Worm (Caenorhabditis elegans) whole organism, early embryonic: ENCODE data around the gene cla-1.

Experiments
- B0310.2 ChIP-seq: sonication (generic microtip); optimal IDR thresholded peaks from 2 replicates; lab custom pipeline; 2016; ENCODE audit warnings: mild to moderate bottlenecking, missing genetic modification characterization, missing compliant biosample characterization
- F13C5.2 ChIP-seq: sonication (generic microtip); optimal IDR thresholded peaks from 2 replicates; lab custom pipeline; 2017; ENCODE audit warnings: mild to moderate bottlenecking, missing genetic modification characterization, inconsistent platforms, missing compliant biosample characterization
- aly-1 ChIP-seq: sonication (generic microtip); optimal IDR thresholded peaks from 2 replicates; lab custom pipeline; 2016; ENCODE audit warnings: missing genetic modification characterization, missing compliant biosample characterization
- ceh-13 ChIP-seq: fragments of 200-800 bp; sonication (Bioruptor generic); optimal IDR thresholded peaks from 2 replicates; lab custom pipeline; 2018; ENCODE audit warnings: mild to moderate bottlenecking, missing genetic modification characterization, missing compliant biosample characterization
- ceh-36 ChIP-seq: sonication (generic microtip); optimal IDR thresholded peaks from 2 replicates; lab custom pipeline; 2016; ENCODE audit warnings: missing genetic modification characterization, inconsistent platforms, missing compliant biosample characterization
- ets-7 ChIP-seq: sonication (generic microtip); optimal IDR thresholded peaks from 2 replicates; lab custom pipeline; 2016; ENCODE audit warnings: missing genotype, missing genetic modification characterization, missing compliant biosample characterization
- hmbx-1 ChIP-seq: sonication (generic microtip); optimal IDR thresholded peaks from 2 replicates; lab custom pipeline; 2016; ENCODE audit warnings: mild to moderate bottlenecking, missing genetic modification characterization, missing compliant biosample characterization
- hmg-4 ChIP-seq: fragments of 200-800 bp; sonication (Bioruptor generic); optimal IDR thresholded peaks from 2 replicates; lab custom pipeline; 2018; ENCODE audit warnings: mild to moderate bottlenecking, missing genetic modification characterization, missing compliant biosample characterization
- hnd-1 ChIP-seq: sonication (generic microtip); optimal IDR thresholded peaks from 2 replicates; lab custom pipeline; 2016; ENCODE audit warnings: missing genetic modification characterization, missing compliant biosample characterization
- pes-1 ChIP-seq: fragments of 200-800 bp; sonication (Bioruptor generic); IDR thresholded peaks from 2 replicates; pipeline ENCODE4 v1.3.6; 2022; ENCODE audit warnings: missing genetic modification reagents, missing genetic modification characterization, missing compliant biosample characterization
- scrt-1 ChIP-seq: fragments of 200-800 bp; sonication (Bioruptor generic); IDR thresholded peaks from 2 replicates; pipeline ENCODE4 v1.3.6; 2022; ENCODE audit warnings: missing genetic modification characterization, missing compliant biosample characterization
- sea-1 ChIP-seq: fragments of 200-800 bp; sonication (Bioruptor generic); conservative IDR thresholded peaks from 2 replicates; pipeline ENCODE4 v1.3.6; 2022; ENCODE audit warnings: missing genetic modification characterization, missing compliant biosample characterization
- tbx-11 ChIP-seq: fragments of 200-800 bp; sonication (Bioruptor generic); IDR thresholded peaks from 2 replicates; pipeline ENCODE4 v1.3.6; 2022; ENCODE audit warnings: missing genetic modification characterization, missing compliant biosample characterization
- tbx-37 ChIP-seq: fragments of 200-800 bp; sonication (Bioruptor generic); conservative IDR thresholded peaks from 2 replicates; pipeline ENCODE4 v1.3.6; 2022; ENCODE audit warnings: missing genetic modification reagents, missing genetic modification characterization, missing compliant biosample characterization

Gene cla-1

ce11 chrIV:7663006-7663405, 74.3 kb downstream of the cla-1 start:
- TF ChIP-seq aly-1 = no peak
- no peak for TF ChIP-seq hnd-1
- TF ChIP-seq hmg-4 (GFP tag; lab: Kevin White, UChicago) = no peak

ce11 chrIV:7672872-7673271, 84.1 kb downstream of the cla-1 start, which contains the start of gene C08G9.2:
Gene C08G9.2 (minus strand): TSS chrIV:7672972.
- TF ChIP-seq hnd-1 (no peak), tbx-37 (no peak), ets-7 (tag; lab: Kevin White, UChicago) (no peak), hmg-4 (GFP tag; lab: Kevin White, UChicago) (no peak), sea-1 (no peak), pes-1 (no peak), F13C5.2 (tag; lab: Kevin White, UChicago) (no peak), ceh-36 (tag; lab: Kevin White, UChicago) (no peak), scrt-1 (GFP tag; lab: Robert Waterston, UW) (no peak), aly-1 (no peak), tbx-11 (GFP tag; lab: Robert Waterston, UW) (no peak), hmbx-1 (tag; lab: Kevin White, UChicago) (no peak), ceh-13 (no peak), B0310.2 (tag; lab: Kevin White, UChicago) (no peak)

ce11 chrIV:7674874-7675273, 86.1 kb downstream of the cla-1 start, which contains the start of gene itr-1:
Gene itr-1 (plus strand): TSS chrIV:7675174.
- TF ChIP-seq aly-1 (no peak), tbx-11 (GFP tag; lab: Robert Waterston, UW) (no peak)
